Worm (Caenorhabditis elegans): ENCODE results near the gene sec-5.

sec-5 gene

ce11 chrII:9189648-9190047 is 12.7 kb upstream of the sec-5 start:
- TF ChIP-seq ceh-22 (tag; optimal IDR thresholded peaks at IDR 0.05) (no peak), fkh-6 (tag; optimal IDR thresholded peaks at IDR 0.05) (no peak), ets-4 (tag; optimal IDR thresholded peaks at IDR 0.05) (no peak), unc-3 (GFP tag; conservative IDR thresholded peaks at IDR 0.05) (no peak), unc-3 (tag; optimal IDR thresholded peaks at IDR 0.05) (no peak), ceh-30 (tag; optimal IDR thresholded peaks at IDR 0.05) (no peak), tbx-7 (tag; optimal IDR thresholded peaks at IDR 0.05) (no peak), ama-1 (optimal IDR thresholded peaks at IDR 0.05) (no peak), pat-9 (tag; optimal IDR thresholded peaks at IDR 0.05) (no peak), lin-11 (tag; optimal IDR thresholded peaks at IDR 0.05) (no peak), ceh-34 (tag; optimal IDR thresholded peaks at IDR 0.05) (no peak), gmeb-2 (tag; optimal IDR thresholded peaks at IDR 0.05) (no peak), sox-2 (GFP tag; IDR thresholded peaks at IDR 0.05) (no peak), unc-42 (tag; optimal IDR thresholded peaks at IDR 0.05) (no peak), pax-1 (tag; optimal IDR thresholded peaks at IDR 0.05) (no peak), Y22D7AL.16 (tag; optimal IDR thresholded peaks at IDR 0.05) (no peak), hlh-30 (tag; optimal IDR thresholded peaks at IDR 0.05; ENCODE audit: insufficient read depth) (no peak), elt-2 (tag; optimal IDR thresholded peaks at IDR 0.05) (no peak), ceh-24 (tag; optimal IDR thresholded peaks at IDR 0.05) (no peak), pha-4 (tag; optimal IDR thresholded peaks at IDR 0.05) (no peak), hlh-8 (tag; optimal IDR thresholded peaks at IDR 0.05) (no peak)

- TF ChIP-seq fax-1 (tag; optimal IDR thresholded peaks at IDR 0.05) (no peak), fkh-10 (GFP tag; optimal IDR thresholded peaks at IDR 0.05) (no peak), ref-2 (tag; optimal IDR thresholded peaks at IDR 0.05) (no peak), mec-3 (tag; optimal IDR thresholded peaks at IDR 0.05; ENCODE audit: borderline replicate concordance) (no peak), che-1 (tag; optimal IDR thresholded peaks at IDR 0.05) (no peak), npax-4 (tag; optimal IDR thresholded peaks at IDR 0.05) (no peak), hlh-13 (GFP tag; optimal IDR thresholded peaks at IDR 0.05) (no peak), C08G9.2 (tag; optimal IDR thresholded peaks at IDR 0.05) (no peak), pqm-1 (tag; optimal IDR thresholded peaks at IDR 0.05) (no peak), nfya-1 (tag; optimal IDR thresholded peaks at IDR 0.05) (no peak), ceh-9 (tag; optimal IDR thresholded peaks at IDR 0.05) (no peak), elt-2 (tag; optimal IDR thresholded peaks at IDR 0.05) (no peak), pha-4 (tag; optimal IDR thresholded peaks at IDR 0.05) (no peak), ceh-19 (GFP tag; optimal IDR thresholded peaks at IDR 0.05) (no peak)
Observed at ce11 chrII:9188380-9188779, 11.4 kb upstream of the sec-5 start, which contains the start of gene sym-2. Gene sym-2 (minus strand): TSS chrII:9188480.

ce11 chrII:9185915-9186314 is 9.0 kb upstream of the sec-5 start:
- no peak for TF ChIP-seq pqm-1 (tag; optimal IDR thresholded peaks at IDR 0.05)
- no peak for TF ChIP-seq C38D4.7 (GFP tag; optimal IDR thresholded peaks at IDR 0.05)
- no peak for TF ChIP-seq tbx-2 (tag; optimal IDR thresholded peaks at IDR 0.05)
- no peak for TF ChIP-seq lin-11 (tag; optimal IDR thresholded peaks at IDR 0.05)
- no peak for TF ChIP-seq fkh-10 (GFP tag; optimal IDR thresholded peaks at IDR 0.05)
- no peak for TF ChIP-seq rnt-1 (tag; optimal IDR thresholded peaks at IDR 0.05)
- no peak for TF ChIP-seq ceh-2 (tag; optimal IDR thresholded peaks at IDR 0.05)
- TF ChIP-seq ceh-14 (tag; optimal IDR thresholded peaks at IDR 0.05): no peak
- TF ChIP-seq mec-3 (tag; optimal IDR thresholded peaks at IDR 0.05; ENCODE audit: borderline replicate concordance): no peak
- no peak for TF ChIP-seq ahr-1 (tag; optimal IDR thresholded peaks at IDR 0.05)
- no peak for TF ChIP-seq fax-1 (tag; optimal IDR thresholded peaks at IDR 0.05)
- no peak for TF ChIP-seq unc-55 (GFP tag; optimal IDR thresholded peaks at IDR 0.05)
- no peak for TF ChIP-seq K09A11.1 (tag; optimal IDR thresholded peaks at IDR 0.05; ENCODE audit: insufficient read depth)
- no peak for TF ChIP-seq madf-2 (tag; optimal IDR thresholded peaks at IDR 0.05)
- TF ChIP-seq ref-2 (tag; optimal IDR thresholded peaks at IDR 0.05): no peak
- no peak for TF ChIP-seq ets-4 (tag; optimal IDR thresholded peaks at IDR 0.05)

All from whole organism, late embryonic.